Fruit fly (Drosophila melanogaster) whole organism, embryonic: ENCODE results near the gene siz.

Experiments used
- CoRest ChIP-seq: fragments of 200-800 bp; sonication (Bioruptor generic); optimal IDR thresholded peaks from 3 replicates; lab custom pipeline; 2018; ENCODE audit warnings: missing biosample characterization, mild to moderate bottlenecking, missing genetic modification characterization, moderate library complexity
- Mad ChIP-seq: fragments of 200-800 bp; sonication (Bioruptor generic); optimal IDR thresholded peaks from 2 replicates; lab custom pipeline; 2016; ENCODE audit warnings: missing biosample characterization, missing genetic modification characterization

DNA sequence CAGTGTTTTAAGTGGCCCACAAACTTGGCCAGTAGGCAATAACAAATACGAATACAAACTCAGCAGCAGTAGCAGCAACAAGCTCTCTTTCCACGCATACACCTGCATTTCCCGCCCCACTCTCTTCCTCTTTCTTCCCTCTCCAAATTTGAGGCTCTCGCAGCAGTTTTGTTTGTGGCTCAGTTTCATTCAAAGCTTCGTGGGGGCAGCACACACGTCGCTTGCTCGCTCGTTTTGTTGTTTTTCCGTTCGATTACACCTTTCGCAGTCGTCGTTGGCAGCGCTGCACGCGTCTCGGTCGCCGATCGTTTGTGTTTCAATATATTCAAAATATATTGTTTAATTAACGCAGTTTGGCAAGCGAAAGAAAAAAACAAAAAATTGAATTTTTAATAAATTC, 24.3 kb downstream of the siz start:
- no peak for TF ChIP-seq Mad (GFP tag; lab: Kevin White, UChicago)
- no peak for TF ChIP-seq CoRest (tag; lab: Kevin White, UChicago)
